Worm (Caenorhabditis elegans) whole organism, L2 larva: ENCODE data around the gene ZK228.13.

Experiments used
- R02D3.7 ChIP-seq: fragments of 150-350 bp; optimal IDR thresholded peaks from 2 replicates; lab custom pipeline; 2014; ENCODE audit warnings: missing biosample characterization, missing genetic modification characterization
- aly-2 ChIP-seq: fragments of 150-350 bp; optimal IDR thresholded peaks from 2 replicates; lab custom pipeline; 2014; ENCODE audit warnings: missing biosample characterization, missing genetic modification characterization
- ceh-16 ChIP-seq: fragments of 150-350 bp; optimal IDR thresholded peaks from 2 replicates; lab custom pipeline; 2014; ENCODE audit warnings: missing biosample characterization, missing genetic modification characterization
- egl-27 ChIP-seq: sonication (generic microtip); optimal IDR thresholded peaks from 3 replicates; lab custom pipeline; 2017; ENCODE audit warnings: missing biosample characterization, missing genetic modification reagents, missing genetic modification characterization
- fos-1 ChIP-seq: fragments of 150-350 bp; optimal IDR thresholded peaks from 2 replicates; lab custom pipeline; 2014; ENCODE audit warnings: missing biosample characterization, missing genetic modification characterization
- nhr-23 ChIP-seq: fragments of 150-350 bp; optimal IDR thresholded peaks from 2 replicates; lab custom pipeline; 2014; ENCODE audit warnings: missing biosample characterization, missing genetic modification reagents, missing genetic modification characterization
- nhr-77 ChIP-seq: fragments of 150-350 bp; optimal IDR thresholded peaks from 2 replicates; lab custom pipeline; 2014; ENCODE audit warnings: missing biosample characterization, missing genetic modification characterization
- sem-4 ChIP-seq: fragments of 150-350 bp; optimal IDR thresholded peaks from 2 replicates; lab custom pipeline; 2014; ENCODE audit warnings: missing biosample characterization, missing genetic modification reagents, missing genetic modification characterization
- skn-1 ChIP-seq: sonication (generic microtip); optimal IDR thresholded peaks from 2 replicates; lab custom pipeline; 2017; ENCODE audit warnings: missing biosample characterization, missing genetic modification characterization
- unc-39 ChIP-seq: fragments of 150-350 bp; optimal IDR thresholded peaks from 2 replicates; lab custom pipeline; 2014; ENCODE audit warnings: missing biosample characterization, missing genetic modification characterization
- ztf-11 ChIP-seq: sonication (generic microtip); optimal IDR thresholded peaks from 2 replicates; lab custom pipeline; 2017; ENCODE audit warnings: missing biosample characterization, missing genetic modification characterization

ce11 chrV:18438081-18438480 is 29.9 kb downstream of the ZK228.13 start, which contains the start of gene ZK262.8:
- TF ChIP-seq sem-4 (tag; lab: Kevin White, UChicago) (no peak), skn-1 (tag; lab: Kevin White, UChicago) (no peak), R02D3.7 (tag; lab: Kevin White, UChicago) (no peak), aly-2 (tag; lab: Kevin White, UChicago) (no peak), unc-39 (tag; lab: Kevin White, UChicago) (no peak), ceh-16 (no peak), ztf-11 (no peak), egl-27 (tag; lab: Kevin White, UChicago) (no peak), fos-1 (tag; lab: Kevin White, UChicago) (no peak), nhr-23 (tag; lab: Kevin White, UChicago) (no peak), nhr-77 (tag; lab: Kevin White, UChicago) (no peak)
